Worm (Caenorhabditis elegans): Measurements from ENCODE around the gene str-37.

ce11 chrV:13282958-13283357 is 44.6 kb upstream of the str-37 start:
- no peak for TF ChIP-seq flt-1 (GFP tag; IDR thresholded peaks at IDR 0.05)
- no peak for TF ChIP-seq ref-1 (GFP tag; conservative IDR thresholded peaks at IDR 0.05)

Data from whole organism, midembryonic.